Worm (Caenorhabditis elegans) whole organism, L2 larva: ENCODE results near the gene lact-9.

Source experiments
- C34F6.9 ChIP-seq: fragments of 150-350 bp; optimal IDR thresholded peaks from 2 replicates; lab custom pipeline; 2014; ENCODE audit warnings: missing biosample characterization, missing genetic modification characterization
- F13H6.1 ChIP-seq: sonication (generic microtip); optimal IDR thresholded peaks from 2 replicates; lab custom pipeline; 2016; ENCODE audit warnings: missing genetic modification characterization, missing compliant biosample characterization
- Y55F3AM.14 ChIP-seq: fragments of 200-800 bp; sonication (Bioruptor generic); optimal IDR thresholded peaks from 2 replicates; lab custom pipeline; 2018; ENCODE audit warnings: mild to moderate bottlenecking, missing genetic modification characterization, missing compliant biosample characterization
- ZK546.5 ChIP-seq: sonication (generic microtip); optimal IDR thresholded peaks from 2 replicates; lab custom pipeline; 2017; ENCODE audit warnings: missing biosample characterization, missing genetic modification characterization
- alr-1 ChIP-seq: fragments of 150-350 bp; optimal IDR thresholded peaks from 2 replicates; lab custom pipeline; 2014; ENCODE audit warnings: missing biosample characterization, missing genetic modification characterization
- ama-1 ChIP-seq: fragments of 150-350 bp; optimal IDR thresholded peaks from 2 replicates; lab custom pipeline; 2018; ENCODE audit warnings: inconsistent platforms
- blmp-1 ChIP-seq: sonication (generic microtip); optimal IDR thresholded peaks from 2 replicates; lab custom pipeline; 2017; ENCODE audit warnings: missing genetic modification characterization, mild to moderate bottlenecking, missing compliant biosample characterization, antibody characterized with exemption, moderate library complexity; ENCODE audit not compliant: insufficient read depth
- ceh-82 ChIP-seq: fragments of 150-350 bp; optimal IDR thresholded peaks from 2 replicates; lab custom pipeline; 2014; ENCODE audit warnings: missing biosample characterization, missing genetic modification characterization
- crh-2 ChIP-seq: sonication (generic microtip); optimal IDR thresholded peaks from 2 replicates; lab custom pipeline; 2017; ENCODE audit warnings: missing biosample characterization, missing genetic modification characterization
- elt-1 ChIP-seq: fragments of 150-350 bp; optimal IDR thresholded peaks from 2 replicates; lab custom pipeline; 2014; ENCODE audit warnings: missing biosample characterization, missing genetic modification characterization
- elt-3 ChIP-seq: sonication (generic microtip); optimal IDR thresholded peaks from 2 replicates; lab custom pipeline; 2017; ENCODE audit warnings: missing biosample characterization, missing genetic modification characterization
- fos-1 ChIP-seq: fragments of 150-350 bp; optimal IDR thresholded peaks from 2 replicates; lab custom pipeline; 2014; ENCODE audit warnings: missing biosample characterization, missing genetic modification characterization
- gmeb-1 ChIP-seq: fragments of 150-350 bp; optimal IDR thresholded peaks from 2 replicates; lab custom pipeline; 2014; ENCODE audit warnings: missing biosample characterization, missing genetic modification characterization
- lin-11 ChIP-seq: fragments of 150-350 bp; sonication (generic microtip); optimal IDR thresholded peaks from 2 replicates; lab custom pipeline; 2014; ENCODE audit warnings: missing biosample characterization, missing genetic modification characterization, inconsistent platforms, mixed read lengths
- lin-39 ChIP-seq: fragments of 150-350 bp; optimal IDR thresholded peaks from 2 replicates; lab custom pipeline; 2014; ENCODE audit warnings: missing biosample characterization, missing genetic modification reagents, missing genetic modification characterization
- lsy-2 ChIP-seq, 2 experiments: fragments of 150-350 bp in 1 of 2; sonication (generic microtip) in 1 of 2; optimal IDR thresholded peaks; 2 replicates each; lab custom pipeline; 2014 to 2017; ENCODE audit warnings: missing biosample characterization in 2 of 2, missing genetic modification characterization in 2 of 2
- mab-5 ChIP-seq: fragments of 150-350 bp; optimal IDR thresholded peaks from 2 replicates; lab custom pipeline; 2014; ENCODE audit warnings: missing biosample characterization, missing genetic modification characterization
- mbf-1 ChIP-seq: sonication (generic microtip); optimal IDR thresholded peaks from 2 replicates; lab custom pipeline; 2017; ENCODE audit warnings: missing biosample characterization, missing genetic modification characterization
- mdl-1 ChIP-seq, 2 experiments: fragments of 150-350 bp in 1 of 2; sonication (generic microtip) in 1 of 2; optimal IDR thresholded peaks; 2 replicates each; lab custom pipeline; 2017; ENCODE audit warnings: missing biosample characterization in 2 of 2, missing genetic modification characterization in 2 of 2
- nhr-10 ChIP-seq: sonication (generic microtip); optimal IDR thresholded peaks from 2 replicates; lab custom pipeline; 2017; ENCODE audit warnings: missing biosample characterization, missing genetic modification characterization
- nhr-12 ChIP-seq: fragments of 150-350 bp; optimal IDR thresholded peaks from 2 replicates; lab custom pipeline; 2014; ENCODE audit warnings: missing biosample characterization, missing genetic modification characterization
- nhr-129 ChIP-seq: fragments of 150-350 bp; optimal IDR thresholded peaks from 2 replicates; lab custom pipeline; 2014; ENCODE audit warnings: missing biosample characterization, missing genetic modification characterization
- nhr-23 ChIP-seq: fragments of 150-350 bp; optimal IDR thresholded peaks from 2 replicates; lab custom pipeline; 2014; ENCODE audit warnings: missing biosample characterization, missing genetic modification reagents, missing genetic modification characterization
- nhr-6 ChIP-seq: fragments of 150-350 bp; optimal IDR thresholded peaks from 2 replicates; lab custom pipeline; 2014; ENCODE audit warnings: missing biosample characterization, missing genetic modification characterization
- nhr-77 ChIP-seq: fragments of 150-350 bp; optimal IDR thresholded peaks from 2 replicates; lab custom pipeline; 2014; ENCODE audit warnings: missing biosample characterization, missing genetic modification characterization
- peb-1 ChIP-seq: fragments of 150-350 bp; optimal IDR thresholded peaks from 2 replicates; lab custom pipeline; 2014; ENCODE audit warnings: missing biosample characterization, missing genetic modification characterization
- sem-4 ChIP-seq: fragments of 150-350 bp; optimal IDR thresholded peaks from 2 replicates; lab custom pipeline; 2014; ENCODE audit warnings: missing biosample characterization, missing genetic modification reagents, missing genetic modification characterization
- skn-1 ChIP-seq: sonication (generic microtip); optimal IDR thresholded peaks from 2 replicates; lab custom pipeline; 2017; ENCODE audit warnings: missing biosample characterization, missing genetic modification characterization
- sma-9 ChIP-seq, 2 experiments: fragments of 150-350 bp in 1 of 2; sonication (generic microtip) in 1 of 2; optimal IDR thresholded peaks; 2 replicates each; lab custom pipeline; 2014 to 2016; ENCODE audit warnings: missing genetic modification characterization in 2 of 2, mild to moderate bottlenecking in 1 of 2, missing biosample characterization in 1 of 2, missing compliant biosample characterization in 1 of 2, missing genetic modification reagents in 1 of 2, moderate library complexity in 1 of 2
- unc-55 ChIP-seq: fragments of 150-350 bp; sonication (generic microtip); optimal IDR thresholded peaks from 3 replicates; lab custom pipeline; 2014; ENCODE audit warnings: missing biosample characterization, missing genetic modification reagents, missing genetic modification characterization
- unc-62 ChIP-seq: fragments of 150-350 bp; optimal IDR thresholded peaks from 2 replicates; lab custom pipeline; 2014; ENCODE audit warnings: missing biosample characterization, missing genetic modification reagents, missing genetic modification characterization
- zag-1 ChIP-seq: fragments of 150-350 bp; optimal IDR thresholded peaks from 2 replicates; lab custom pipeline; 2014; ENCODE audit warnings: missing biosample characterization, missing genetic modification characterization
- ztf-4 ChIP-seq: fragments of 150-350 bp; optimal IDR thresholded peaks from 2 replicates; lab custom pipeline; 2014; ENCODE audit warnings: missing biosample characterization, missing genetic modification characterization

Gene lact-9

ce11 chrIV:13785545-13785944, at the start of gene lact-9:
lact-9 (minus strand) TSS chrIV:13785645.
- TF ChIP-seq skn-1 (tag; lab: Kevin White, UChicago) (no peak), lin-39 (tag; lab: Kevin White, UChicago) (no peak), mbf-1 (tag; lab: Kevin White, UChicago) (no peak), lin-11 (tag; lab: Kevin White, UChicago) (no peak), ceh-82 (tag; lab: Kevin White, UChicago) (no peak), Y55F3AM.14 (no peak), mab-5 (tag; lab: Kevin White, UChicago) (no peak), ztf-4 (no peak), nhr-12 (no peak), alr-1 (tag; lab: Kevin White, UChicago) (no peak)

ce11 chrIV:13834394-13835129, 49.1 kb upstream of the lact-9 start:
- no peak for TF ChIP-seq ztf-4
- TF ChIP-seq nhr-10 (tag; lab: Kevin White, UChicago) = no peak
- TF ChIP-seq zag-1 (tag; lab: Kevin White, UChicago) = no peak
- TF ChIP-seq C34F6.9 (tag; lab: Kevin White, UChicago) = no peak
- no peak for TF ChIP-seq Y55F3AM.14
- no peak for TF ChIP-seq lsy-2 (tag; optimal IDR thresholded peaks at IDR 0.05; lab: Kevin White, UChicago)
- no peak for TF ChIP-seq nhr-77

ce11 chrIV:13827586-13827985, 42.1 kb upstream of the lact-9 start, which contains the start of gene rga-5:
rga-5 (plus strand) TSS chrIV:13827886.
- no peak for TF ChIP-seq peb-1 (tag; lab: Kevin White, UChicago)

- peak; percentile 90 for TF ChIP-seq fos-1
- no peak for TF ChIP-seq elt-3
- TF ChIP-seq nhr-6 (tag; lab: Kevin White, UChicago) = peak; percentile 50
- peak; percentile 95 for TF ChIP-seq nhr-129 (tag; lab: Kevin White, UChicago)
- no peak for TF ChIP-seq mab-5 (tag; lab: Kevin White, UChicago)
- peak; percentile 54 for TF ChIP-seq gmeb-1
- peak; percentile 65 for TF ChIP-seq crh-2 (tag; lab: Kevin White, UChicago)
- TF ChIP-seq C34F6.9 (tag; lab: Kevin White, UChicago) = peak; percentile 52
- TF ChIP-seq peb-1 (tag; lab: Kevin White, UChicago) = no peak
- peak; percentile 91 for TF ChIP-seq F13H6.1 (tag; lab: Kevin White, UChicago)
- peak; percentile 8 to 77 for TF ChIP-seq lsy-2 (tag; optimal IDR thresholded peaks at IDR 0.05; lab: Kevin White, UChicago)
- peak; percentile 36 for TF ChIP-seq sem-4 (tag; lab: Kevin White, UChicago)
- peak; percentile 66 for TF ChIP-seq ztf-4
- peak; percentile 52 for TF ChIP-seq blmp-1 (tag; lab: Kevin White, UChicago)
- TF ChIP-seq sma-9 (GFP tag; optimal IDR thresholded peaks at IDR 0.05; lab: Kevin White, UChicago) = peak; percentile 67
- no peak for TF ChIP-seq sma-9 (tag; optimal IDR thresholded peaks at IDR 0.05; lab: Kevin White, UChicago)
- no peak for TF ChIP-seq ama-1
These were observed 40.9 kb upstream of the lact-9 start for ce11 chrIV:13826363-13826762.

DNA sequence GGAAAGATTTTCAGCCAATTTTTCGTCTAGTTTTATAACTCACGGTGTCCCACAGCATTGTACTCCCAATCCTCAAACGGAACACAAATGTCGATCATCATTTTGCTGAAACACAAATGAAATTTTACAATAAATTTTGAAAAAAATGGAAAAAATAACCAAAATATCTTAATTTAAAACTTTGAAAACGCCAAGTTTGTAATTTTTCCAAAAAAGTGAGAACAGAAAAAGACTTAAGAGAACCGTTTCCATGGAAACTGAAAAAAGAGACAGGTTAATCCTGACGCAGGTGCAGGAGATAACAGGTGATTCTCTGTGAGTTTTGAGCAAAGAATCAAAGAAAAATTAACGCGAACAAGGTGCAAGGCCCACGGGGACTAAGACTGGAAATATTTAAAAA, 35.4 kb upstream of the lact-9 start, which contains the start of gene Y45F10D.15:
Gene Y45F10D.15 (minus strand): TSS at position 101 of the 400 bp plus-strand sequence.
- no peak for TF ChIP-seq nhr-23 (tag; lab: Kevin White, UChicago)
- no peak for TF ChIP-seq nhr-6 (tag; lab: Kevin White, UChicago)
- TF ChIP-seq unc-55 (GFP tag; lab: Kevin White, UChicago) = no peak
- TF ChIP-seq lin-39 (tag; lab: Kevin White, UChicago) = no peak
- TF ChIP-seq nhr-10 (tag; lab: Kevin White, UChicago) = no peak
- TF ChIP-seq alr-1 (tag; lab: Kevin White, UChicago) = no peak
- no peak for TF ChIP-seq mdl-1 (tag; optimal IDR thresholded peaks at IDR 0.05; lab: Kevin White, UChicago)
- no peak for TF ChIP-seq elt-1 (tag; lab: Kevin White, UChicago)
- TF ChIP-seq elt-3 = no peak
- no peak for TF ChIP-seq unc-62 (GFP tag; lab: Kevin White, UChicago)
- no peak for TF ChIP-seq mab-5 (tag; lab: Kevin White, UChicago)
- no peak for TF ChIP-seq skn-1 (tag; lab: Kevin White, UChicago)
- no peak for TF ChIP-seq ceh-82 (tag; lab: Kevin White, UChicago)
- no peak for TF ChIP-seq ZK546.5 (tag; lab: Kevin White, UChicago)
